Fruit fly (Drosophila melanogaster): ENCODE measurements around the gene CG32815.
A peak's percentile ranks its signal among the peaks of the same experiment; 100 is the strongest.

CG32815 gene

dm6 chrX:947450-948284 is 15.4 kb downstream of the CG32815 start, which contains the start of gene CG3699 (continued):
- TF ChIP-seq gem (tag; optimal IDR thresholded peaks at IDR 0.05) = peak; percentile 63
- TF ChIP-seq CG9817 (tag; optimal IDR thresholded peaks at IDR 0.05) = peak; percentile 35
- TF ChIP-seq bcd (GFP tag; optimal IDR thresholded peaks at IDR 0.05) = peak; percentile 30
- no peak for TF ChIP-seq CG17328 (GFP tag; IDR thresholded peaks at IDR 0.05)
- no peak for TF ChIP-seq chm (GFP tag; IDR thresholded peaks at IDR 0.05)
- no peak for TF ChIP-seq seq (GFP tag; IDR thresholded peaks at IDR 0.05)
- TF ChIP-seq sens (GFP tag) = peak; percentile 58
- no peak for TF ChIP-seq ase (GFP tag; IDR thresholded peaks at IDR 0.05)

- TF ChIP-seq CG1647 (GFP tag; optimal IDR thresholded peaks at IDR 0.05) (no peak), Dip3 (GFP tag; optimal IDR thresholded peaks at IDR 0.05) (no peak), Oaz (GFP tag; IDR thresholded peaks at IDR 0.05) (no peak), Nf-YC (tag; optimal IDR thresholded peaks at IDR 0.05) (no peak), NFAT (GFP tag; IDR thresholded peaks at IDR 0.05) (no peak), tap (tag; optimal IDR thresholded peaks at IDR 0.05) (no peak), ac (GFP tag; optimal IDR thresholded peaks at IDR 0.05) (no peak), dysf (GFP tag; IDR thresholded peaks at IDR 0.05) (peak; percentile 68), CG12391 (tag; optimal IDR thresholded peaks at IDR 0.05) (no peak), pfk (GFP tag; optimal IDR thresholded peaks at IDR 0.05) (no peak), Atf6 (GFP tag; IDR thresholded peaks at IDR 0.05) (peak; percentile 50; the same call in 1 of the 2 replicates), kni (GFP tag; optimal IDR thresholded peaks at IDR 0.05) (no peak), HLH4C (GFP tag; IDR thresholded peaks at IDR 0.05; ENCODE audit: partially characterized antibody) (no peak), peb (GFP tag; IDR thresholded peaks at IDR 0.05) (no peak), Gug (GFP tag; IDR thresholded peaks at IDR 0.05) (peak; percentile 40; the same call in 2 of the 4 replicates), CG2678 (tag; optimal IDR thresholded peaks at IDR 0.05) (peak; percentile 42), gsb (GFP tag; IDR thresholded peaks at IDR 0.05) (no peak), insv (GFP tag; optimal IDR thresholded peaks at IDR 0.05) (no peak), HmgD (GFP tag; optimal IDR thresholded peaks at IDR 0.05) (no peak), CG6254 (GFP tag; optimal IDR thresholded peaks at IDR 0.05) (no peak), cas (GFP tag; IDR thresholded peaks at IDR 0.05) (no peak), Dek (tag; optimal IDR thresholded peaks at IDR 0.05) (no peak), nom (GFP tag; optimal IDR thresholded peaks at IDR 0.05) (no peak), crc (GFP tag; optimal IDR thresholded peaks at IDR 0.05) (no peak), ab (GFP tag; optimal IDR thresholded peaks at IDR 0.05) (no peak), hb (GFP tag; IDR thresholded peaks at IDR 0.05; ENCODE audit: partially characterized antibody) (no peak), Sin3A (optimal IDR thresholded peaks at IDR 0.05) (no peak), NC2β (GFP tag; optimal IDR thresholded peaks at IDR 0.05) (no peak), stwl (tag; optimal IDR thresholded peaks at IDR 0.05) (no peak), CG2199 (GFP tag; IDR thresholded peaks at IDR 0.05) (no peak), CG10543 (GFP tag; optimal IDR thresholded peaks at IDR 0.05) (no peak), CG42726 (GFP tag; IDR thresholded peaks at IDR 0.05; ENCODE audit: partially characterized antibody) (no peak), ken (GFP tag; IDR thresholded peaks at IDR 0.05) (0 out of 3 replicates have a peak, but pooled peaks have one; percentile 11), CG16815 (GFP tag; optimal IDR thresholded peaks at IDR 0.05) (no peak), CG12071 (GFP tag; optimal IDR thresholded peaks at IDR 0.05) (peak; percentile 12), CG10321 (GFP tag; IDR thresholded peaks at IDR 0.05) (no peak), Poxn (GFP tag; IDR thresholded peaks at IDR 0.05) (no peak), Nf-YA (GFP tag; IDR thresholded peaks at IDR 0.05) (no peak), Atf3 (GFP tag; optimal IDR thresholded peaks at IDR 0.05) (no peak), Fer2 (tag; optimal IDR thresholded peaks at IDR 0.05) (no peak), CG11504 (tag; optimal IDR thresholded peaks at IDR 0.05) (no peak), ci (GFP tag; IDR thresholded peaks at IDR 0.05) (no peak)
These were observed 16.0 kb downstream of the CG32815 start for dm6 chrX:948285-948556.
